Worm (Caenorhabditis elegans) whole organism, late embryonic: ENCODE data around the gene aly-1.

Experiments
- ama-1 ChIP-seq: fragments of 150-350 bp; optimal IDR thresholded peaks from 2 replicates; lab custom pipeline; 2014
- ceh-19 ChIP-seq: fragments of 200-800 bp; sonication (Bioruptor generic); optimal IDR thresholded peaks from 2 replicates; lab custom pipeline; 2018; ENCODE audit warnings: mild to moderate bottlenecking, missing genetic modification characterization, missing compliant biosample characterization
- ceh-22 ChIP-seq: sonication (generic microtip); optimal IDR thresholded peaks from 2 replicates; lab custom pipeline; 2017; ENCODE audit warnings: missing biosample characterization, missing genetic modification characterization
- ceh-31 ChIP-seq: sonication (generic microtip); optimal IDR thresholded peaks from 2 replicates; lab custom pipeline; 2016; ENCODE audit warnings: missing genetic modification characterization, missing compliant biosample characterization
- ceh-9 ChIP-seq: sonication (generic microtip); optimal IDR thresholded peaks from 2 replicates; lab custom pipeline; 2016; ENCODE audit warnings: mild to moderate bottlenecking, missing genetic modification characterization, inconsistent platforms, missing compliant biosample characterization
- fkh-10 ChIP-seq: fragments of 150-350 bp; optimal IDR thresholded peaks from 2 replicates; lab custom pipeline; 2014; ENCODE audit warnings: missing biosample characterization, missing genetic modification reagents, missing genetic modification characterization
- hlh-30 ChIP-seq: sonication (generic microtip); optimal IDR thresholded peaks from 2 replicates; lab custom pipeline; 2017; ENCODE audit warnings: antibody characterized with exemption, missing genetic modification characterization, missing compliant biosample characterization; ENCODE audit not compliant: insufficient read depth
- lin-11 ChIP-seq: fragments of 200-800 bp; sonication (Bioruptor generic); optimal IDR thresholded peaks from 2 replicates; lab custom pipeline; 2018; ENCODE audit warnings: mild to moderate bottlenecking, missing genetic modification characterization, missing compliant biosample characterization
- nfya-1 ChIP-seq: sonication (generic microtip); optimal IDR thresholded peaks from 2 replicates; lab custom pipeline; 2017; ENCODE audit warnings: missing genetic modification characterization, mild to moderate bottlenecking, missing compliant biosample characterization, antibody characterized with exemption, moderate library complexity
- unc-42 ChIP-seq: sonication (generic microtip); optimal IDR thresholded peaks from 2 replicates; lab custom pipeline; 2016; ENCODE audit warnings: missing genotype, missing genetic modification characterization, missing compliant biosample characterization
- unc-55 ChIP-seq: sonication (generic microtip); optimal IDR thresholded peaks from 2 replicates; lab custom pipeline; 2017; ENCODE audit warnings: missing biosample characterization, missing genetic modification reagents, missing genetic modification characterization
- unc-86 ChIP-seq: sonication (generic microtip); optimal IDR thresholded peaks from 2 replicates; lab custom pipeline; 2016; ENCODE audit warnings: missing genetic modification characterization, missing compliant biosample characterization

ce11 chrIV:9096160-9096879 lies 12.4 kb upstream of the aly-1 start, which contains the start of the genes znf-706 and cpna-3:
- TF ChIP-seq unc-86 (tag; lab: Kevin White, UChicago) (no peak), ceh-22 (tag; lab: Kevin White, UChicago) (no peak), hlh-30 (tag; lab: Kevin White, UChicago) (peak; percentile 38), ceh-19 (GFP tag; lab: Kevin White, UChicago) (no peak), ceh-9 (tag; lab: Kevin White, UChicago) (no peak), unc-42 (no peak), unc-55 (GFP tag; lab: Kevin White, UChicago) (no peak), fkh-10 (GFP tag; lab: Kevin White, UChicago) (no peak), lin-11 (tag; lab: Kevin White, UChicago) (no peak), ceh-31 (tag; lab: Kevin White, UChicago) (no peak), ama-1 (lab: Kevin White, UChicago) (no peak), nfya-1 (tag; lab: Kevin White, UChicago) (no peak)
